In genomic region chr2L:6539623-6540381, dm6 we compare ENCODE assay signal across 1 fruit fly cellular context.
TF ChIP-seq lines count a peak whose summit lies in the region.

No protein-coding gene starts in this region.

TF ChIP-seq in whole organism, embryonic, 481 proteins besides CTCF, POLR2A, EP300 and RAD21 (continued from another document and continues in another):
- no peak for TF ChIP-seq lab (GFP tag; optimal IDR thresholded peaks at IDR 0.05; lab: Kevin White, UChicago)
- TF ChIP-seq NC2β (GFP tag; optimal IDR thresholded peaks at IDR 0.05; lab: Kevin White, UChicago): no peak
- no peak for TF ChIP-seq CG12942 (GFP tag; optimal IDR thresholded peaks at IDR 0.05; lab: Kevin White, UChicago)
- TF ChIP-seq cad (GFP tag; optimal IDR thresholded peaks at IDR 0.05; lab: Kevin White, UChicago): no peak
- no peak for TF ChIP-seq btn (GFP tag; optimal IDR thresholded peaks at IDR 0.05; lab: Kevin White, UChicago)
- TF ChIP-seq wdn (GFP tag; IDR thresholded peaks at IDR 0.05; lab: Robert Waterston, UW): no peak
- TF ChIP-seq crc (GFP tag; optimal IDR thresholded peaks at IDR 0.05; lab: Kevin White, UChicago): no peak
- peak; percentile 23 for TF ChIP-seq CG1529 (GFP tag; optimal IDR thresholded peaks at IDR 0.05; lab: Kevin White, UChicago)
- TF ChIP-seq CrebB (tag; optimal IDR thresholded peaks at IDR 0.05; lab: Kevin White, UChicago): no peak
- TF ChIP-seq bigmax (GFP tag; optimal IDR thresholded peaks at IDR 0.05; lab: Kevin White, UChicago): no peak
- TF ChIP-seq CG17912 (GFP tag; optimal IDR thresholded peaks at IDR 0.05; lab: Kevin White, UChicago): no peak
- TF ChIP-seq CG7987 (GFP tag; optimal IDR thresholded peaks at IDR 0.05; lab: Kevin White, UChicago): no peak
- TF ChIP-seq Doc2 (GFP tag; IDR thresholded peaks at IDR 0.05; lab: Robert Waterston, UW): no peak
- TF ChIP-seq CG10565 (GFP tag; optimal IDR thresholded peaks at IDR 0.05; lab: Kevin White, UChicago): no peak
- no peak for TF ChIP-seq fd102C (GFP tag; optimal IDR thresholded peaks at IDR 0.05; lab: Kevin White, UChicago)
- TF ChIP-seq CG6683 (GFP tag; optimal IDR thresholded peaks at IDR 0.05; lab: Kevin White, UChicago): no peak
- no peak for TF ChIP-seq trh (GFP tag; optimal IDR thresholded peaks at IDR 0.05; lab: Kevin White, UChicago)
- no peak for TF ChIP-seq hbn (GFP tag; IDR thresholded peaks at IDR 0.05; lab: Robert Waterston, UW; ENCODE audit: partially characterized antibody)
- TF ChIP-seq vnd (GFP tag; IDR thresholded peaks at IDR 0.05; lab: Robert Waterston, UW; ENCODE audit: partially characterized antibody): peak; percentile 49; the same call in 1 of the 3 replicates
- TF ChIP-seq MESR4 (GFP tag; optimal IDR thresholded peaks at IDR 0.05; lab: Kevin White, UChicago): no peak
- TF ChIP-seq D19B (GFP tag; optimal IDR thresholded peaks at IDR 0.05; lab: Kevin White, UChicago): peak; percentile 76
- TF ChIP-seq CG9437 (GFP tag; optimal IDR thresholded peaks at IDR 0.05; lab: Kevin White, UChicago): peak; percentile 14
- no peak for TF ChIP-seq klu (GFP tag; IDR thresholded peaks at IDR 0.05; lab: Robert Waterston, UW)
- TF ChIP-seq Lim3 (GFP tag; IDR thresholded peaks at IDR 0.05; lab: Robert Waterston, UW): no peak
- no peak for TF ChIP-seq Elba2 (GFP tag; optimal IDR thresholded peaks at IDR 0.05; lab: Kevin White, UChicago)
- no peak for TF ChIP-seq CG14441 (GFP tag; IDR thresholded peaks at IDR 0.05; lab: Robert Waterston, UW)
- no peak for TF ChIP-seq ato (GFP tag; IDR thresholded peaks at IDR 0.05; lab: Robert Waterston, UW; ENCODE audit: partially characterized antibody)
- TF ChIP-seq CG6689 (GFP tag; IDR thresholded peaks at IDR 0.05; lab: Robert Waterston, UW): 0 out of 2 replicates have a peak, but pooled peaks have one; percentile 8
- TF ChIP-seq Asciz (GFP tag; optimal IDR thresholded peaks at IDR 0.05; lab: Kevin White, UChicago): no peak
- no peak for TF ChIP-seq tin (GFP tag; optimal IDR thresholded peaks at IDR 0.05; lab: Kevin White, UChicago)
- no peak for TF ChIP-seq E2f2 (GFP tag; IDR thresholded peaks at IDR 0.05; lab: Robert Waterston, UW)
- no peak for TF ChIP-seq Ets65A (GFP tag; lab: Kevin White, UChicago)
- no peak for TF ChIP-seq zf30C (GFP tag; optimal IDR thresholded peaks at IDR 0.05; lab: Kevin White, UChicago)
- no peak for TF ChIP-seq disco-r (GFP tag; optimal IDR thresholded peaks at IDR 0.05; lab: Kevin White, UChicago)
- TF ChIP-seq CG30403 (GFP tag; optimal IDR thresholded peaks at IDR 0.05; lab: Kevin White, UChicago): peak; percentile 53
- TF ChIP-seq Dip2 (GFP tag; IDR thresholded peaks at IDR 0.05; lab: Robert Waterston, UW): no peak
- no peak for TF ChIP-seq CG13894 (tag; optimal IDR thresholded peaks at IDR 0.05; lab: Kevin White, UChicago)
- peak in 1 of 2 experiments; percentile 51 for TF ChIP-seq eve (GFP tag; optimal IDR thresholded peaks at IDR 0.05; lab: Kevin White, UChicago)
- no peak for TF ChIP-seq Opbp (GFP tag; IDR thresholded peaks at IDR 0.05; lab: Robert Waterston, UW; ENCODE audit: partially characterized antibody)
- no peak for TF ChIP-seq Bteb2 (GFP tag; optimal IDR thresholded peaks at IDR 0.05; lab: Kevin White, UChicago)
- no peak for TF ChIP-seq kah (GFP tag; optimal IDR thresholded peaks at IDR 0.05; lab: Kevin White, UChicago)
- TF ChIP-seq Rx (GFP tag; IDR thresholded peaks at IDR 0.05; lab: Robert Waterston, UW): no peak
- no peak for TF ChIP-seq CG4617 (GFP tag; optimal IDR thresholded peaks at IDR 0.05; lab: Kevin White, UChicago; ENCODE audit: borderline replicate concordance)
- no peak for TF ChIP-seq tna (GFP tag; IDR thresholded peaks at IDR 0.05; lab: Robert Waterston, UW; ENCODE audit: partially characterized antibody)
- TF ChIP-seq zfh2 (GFP tag; optimal IDR thresholded peaks at IDR 0.05; lab: Kevin White, UChicago): no peak
- TF ChIP-seq CG8944 (GFP tag; optimal IDR thresholded peaks at IDR 0.05; lab: Kevin White, UChicago): no peak
- TF ChIP-seq CG12769 (tag; optimal IDR thresholded peaks at IDR 0.05; lab: Kevin White, UChicago): no peak
- TF ChIP-seq CG16813 (GFP tag; IDR thresholded peaks at IDR 0.05; lab: Robert Waterston, UW; ENCODE audit: partially characterized antibody): peak; percentile 63
- TF ChIP-seq lilli (GFP tag; optimal IDR thresholded peaks at IDR 0.05; lab: Kevin White, UChicago): no peak
- TF ChIP-seq jumu (GFP tag; optimal IDR thresholded peaks at IDR 0.05; lab: Kevin White, UChicago): no peak
- TF ChIP-seq salm (tag; optimal IDR thresholded peaks at IDR 0.05; lab: Kevin White, UChicago): no peak
- no peak for TF ChIP-seq CG6654 (GFP tag; optimal IDR thresholded peaks at IDR 0.05; lab: Kevin White, UChicago)
- TF ChIP-seq nerfin-1 (tag; optimal IDR thresholded peaks at IDR 0.05; lab: Kevin White, UChicago): no peak
- TF ChIP-seq CG11504 (tag; optimal IDR thresholded peaks at IDR 0.05; lab: Kevin White, UChicago): no peak
- peak in 1 of 3 experiments; percentile 24 for TF ChIP-seq lola (GFP tag; optimal IDR thresholded peaks at IDR 0.05; lab: Kevin White, UChicago)
- TF ChIP-seq CG13123 (GFP tag; optimal IDR thresholded peaks at IDR 0.05; lab: Kevin White, UChicago): no peak
- no peak for TF ChIP-seq Neu2 (GFP tag; optimal IDR thresholded peaks at IDR 0.05; lab: Kevin White, UChicago; ENCODE audit: borderline replicate concordance)
- TF ChIP-seq corto (GFP tag; optimal IDR thresholded peaks at IDR 0.05; lab: Kevin White, UChicago): no peak
- TF ChIP-seq CG15269 (tag; optimal IDR thresholded peaks at IDR 0.05; lab: Kevin White, UChicago): no peak
- TF ChIP-seq CG4730 (GFP tag; IDR thresholded peaks at IDR 0.05; lab: Robert Waterston, UW): no peak
- TF ChIP-seq mirr (GFP tag; optimal IDR thresholded peaks at IDR 0.05; lab: Kevin White, UChicago): no peak
- peak; percentile 36 for TF ChIP-seq CG18262 (tag; optimal IDR thresholded peaks at IDR 0.05; lab: Kevin White, UChicago)
- no peak for TF ChIP-seq Aef1 (GFP tag; IDR thresholded peaks at IDR 0.05; lab: Robert Waterston, UW)
- peak; percentile 2 for TF ChIP-seq CG8924 (tag; optimal IDR thresholded peaks at IDR 0.05; lab: Kevin White, UChicago)
- no peak for TF ChIP-seq CG11093 (GFP tag; IDR thresholded peaks at IDR 0.05; lab: Robert Waterston, UW)
- no peak for TF ChIP-seq CG8478 (optimal IDR thresholded peaks at IDR 0.05; lab: Kevin White, UChicago)
- peak; percentile 8 for TF ChIP-seq Med (GFP tag; lab: Kevin White, UChicago)
- TF ChIP-seq Lpt (GFP tag; optimal IDR thresholded peaks at IDR 0.05; lab: Kevin White, UChicago): no peak
- TF ChIP-seq toy (GFP tag; IDR thresholded peaks at IDR 0.05; lab: Robert Waterston, UW): no peak
- no peak for TF ChIP-seq ham (GFP tag; IDR thresholded peaks at IDR 0.05; lab: Robert Waterston, UW)
- no peak for TF ChIP-seq al (GFP tag; IDR thresholded peaks at IDR 0.05; lab: Robert Waterston, UW)
- no peak for TF ChIP-seq chif (GFP tag; optimal IDR thresholded peaks at IDR 0.05; lab: Kevin White, UChicago)
- TF ChIP-seq CG8281 (tag; optimal IDR thresholded peaks at IDR 0.05; lab: Kevin White, UChicago): no peak
- TF ChIP-seq ERR (GFP tag; optimal IDR thresholded peaks at IDR 0.05; lab: Kevin White, UChicago): no peak
- TF ChIP-seq pzg (GFP tag; optimal IDR thresholded peaks at IDR 0.05; lab: Kevin White, UChicago): no peak
- no peak for TF ChIP-seq CG8089 (GFP tag; optimal IDR thresholded peaks at IDR 0.05; lab: Kevin White, UChicago)
- TF ChIP-seq twi (tag; optimal IDR thresholded peaks at IDR 0.05; lab: Kevin White, UChicago): no peak
- TF ChIP-seq CG4404 (GFP tag; IDR thresholded peaks at IDR 0.05; lab: Robert Waterston, UW): no peak
- no peak for TF ChIP-seq CG13287 (GFP tag; IDR thresholded peaks at IDR 0.05; lab: Robert Waterston, UW; ENCODE audit: partially characterized antibody)
- TF ChIP-seq CG16815 (GFP tag; optimal IDR thresholded peaks at IDR 0.05; lab: Kevin White, UChicago): peak; percentile 39
- no peak for TF ChIP-seq CG3726 (GFP tag; IDR thresholded peaks at IDR 0.05; lab: Robert Waterston, UW)
- TF ChIP-seq HLHmδ (GFP tag; optimal IDR thresholded peaks at IDR 0.05; lab: Kevin White, UChicago): no peak
- no peak for TF ChIP-seq Rfx (GFP tag; IDR thresholded peaks at IDR 0.05; lab: Robert Waterston, UW)
- no peak; the same call in 1 of the 2 replicates for TF ChIP-seq dimm (GFP tag; IDR thresholded peaks at IDR 0.05; lab: Robert Waterston, UW)
- no peak for TF ChIP-seq NfI (GFP tag; optimal IDR thresholded peaks at IDR 0.05; lab: Kevin White, UChicago)
- TF ChIP-seq CG13424 (tag; optimal IDR thresholded peaks at IDR 0.05; lab: Kevin White, UChicago): peak; percentile 15
- no peak for TF ChIP-seq CG10543 (GFP tag; optimal IDR thresholded peaks at IDR 0.05; lab: Kevin White, UChicago)
- TF ChIP-seq bbx (GFP tag; IDR thresholded peaks at IDR 0.05; lab: Robert Waterston, UW; ENCODE audit: partially characterized antibody): no peak
- no peak for TF ChIP-seq sima (GFP tag; optimal IDR thresholded peaks at IDR 0.05; lab: Kevin White, UChicago)
- no peak for TF ChIP-seq abd-A (tag; optimal IDR thresholded peaks at IDR 0.05; lab: Kevin White, UChicago)
- no peak for TF ChIP-seq schlank (tag; optimal IDR thresholded peaks at IDR 0.05; lab: Kevin White, UChicago)
- peak; percentile 57 for TF ChIP-seq gsb-n (tag; optimal IDR thresholded peaks at IDR 0.05; lab: Kevin White, UChicago)
- TF ChIP-seq CG15696 (tag; optimal IDR thresholded peaks at IDR 0.05; lab: Kevin White, UChicago): no peak
- TF ChIP-seq CG10979 (tag; optimal IDR thresholded peaks at IDR 0.05; lab: Kevin White, UChicago): peak; percentile 43
- TF ChIP-seq nerfin-2 (GFP tag; IDR thresholded peaks at IDR 0.05; lab: Robert Waterston, UW; ENCODE audit: partially characterized antibody): 0 out of 2 replicates have a peak, but pooled peaks have one; percentile 42
- TF ChIP-seq seq (GFP tag; IDR thresholded peaks at IDR 0.05; lab: Robert Waterston, UW): no peak
- no peak for TF ChIP-seq insv (GFP tag; optimal IDR thresholded peaks at IDR 0.05; lab: Kevin White, UChicago)
- no peak for TF ChIP-seq Dad (GFP tag; optimal IDR thresholded peaks at IDR 0.05; lab: Kevin White, UChicago)
- no peak for TF ChIP-seq oc (tag; optimal IDR thresholded peaks at IDR 0.05; lab: Kevin White, UChicago)
- TF ChIP-seq Hr51 (GFP tag; optimal IDR thresholded peaks at IDR 0.05; lab: Kevin White, UChicago): peak in 1 of 2 experiments; percentile 10
- no peak for TF ChIP-seq Atf6 (GFP tag; IDR thresholded peaks at IDR 0.05; lab: Robert Waterston, UW)
- TF ChIP-seq CG4360 (GFP tag; IDR thresholded peaks at IDR 0.05; lab: Robert Waterston, UW): no peak
- no peak for TF ChIP-seq CG12299 (tag; optimal IDR thresholded peaks at IDR 0.05; lab: Kevin White, UChicago)
- no peak for TF ChIP-seq Ptx1 (GFP tag; IDR thresholded peaks at IDR 0.05; lab: Robert Waterston, UW)
- no peak for TF ChIP-seq ATbp (GFP tag; optimal IDR thresholded peaks at IDR 0.05; lab: Kevin White, UChicago)
- TF ChIP-seq dmrt11E (tag; optimal IDR thresholded peaks at IDR 0.05; lab: Kevin White, UChicago): peak; percentile 54
- no peak for TF ChIP-seq MTF-1 (GFP tag; optimal IDR thresholded peaks at IDR 0.05; lab: Kevin White, UChicago; ENCODE audit: borderline replicate concordance)
- no peak for TF ChIP-seq org-1 (GFP tag; optimal IDR thresholded peaks at IDR 0.05; lab: Kevin White, UChicago)
- no peak for TF ChIP-seq zfh1 (GFP tag; IDR thresholded peaks at IDR 0.05; lab: Robert Waterston, UW)
- no peak for TF ChIP-seq ash1 (GFP tag; optimal IDR thresholded peaks at IDR 0.05; lab: Kevin White, UChicago)
- TF ChIP-seq CG14014 (GFP tag; IDR thresholded peaks at IDR 0.05; lab: Robert Waterston, UW): no peak
- no peak for TF ChIP-seq nau (GFP tag; optimal IDR thresholded peaks at IDR 0.05; lab: Kevin White, UChicago)
- TF ChIP-seq CG4328 (GFP tag; optimal IDR thresholded peaks at IDR 0.05; lab: Kevin White, UChicago): no peak
- TF ChIP-seq CG31224 (GFP tag; IDR thresholded peaks at IDR 0.05; lab: Robert Waterston, UW): no peak
- peak; percentile 33 for TF ChIP-seq dmrt99B (tag; optimal IDR thresholded peaks at IDR 0.05; lab: Kevin White, UChicago)
- peak; percentile 59 for TF ChIP-seq Nf-YB (GFP tag; optimal IDR thresholded peaks at IDR 0.05; lab: Kevin White, UChicago)
- TF ChIP-seq CG17385 (GFP tag; optimal IDR thresholded peaks at IDR 0.05; lab: Kevin White, UChicago): peak; percentile 28
- TF ChIP-seq gcm (GFP tag; optimal IDR thresholded peaks at IDR 0.05; lab: Kevin White, UChicago): peak; percentile 21
- no peak for TF ChIP-seq CG1024 (GFP tag; IDR thresholded peaks at IDR 0.05; lab: Robert Waterston, UW)
- no peak for TF ChIP-seq Dek (tag; optimal IDR thresholded peaks at IDR 0.05; lab: Kevin White, UChicago)
- TF ChIP-seq CG34422 (GFP tag; IDR thresholded peaks at IDR 0.05; lab: Robert Waterston, UW): no peak
- TF ChIP-seq kay (GFP tag; optimal IDR thresholded peaks at IDR 0.05; lab: Kevin White, UChicago): no peak
- no peak for TF ChIP-seq GATAe (GFP tag; conservative IDR thresholded peaks at IDR 0.05; lab: Robert Waterston, UW)
- TF ChIP-seq H2.0 (GFP tag; IDR thresholded peaks at IDR 0.05; lab: Robert Waterston, UW): no peak
- TF ChIP-seq shn (GFP tag; optimal IDR thresholded peaks at IDR 0.05; lab: Kevin White, UChicago): no peak
- TF ChIP-seq CG2678 (tag; optimal IDR thresholded peaks at IDR 0.05; lab: Kevin White, UChicago): no peak
- no peak for TF ChIP-seq unpg (GFP tag; optimal IDR thresholded peaks at IDR 0.05; lab: Kevin White, UChicago)
- no peak for TF ChIP-seq CG12744 (GFP tag; optimal IDR thresholded peaks at IDR 0.05; lab: Kevin White, UChicago)
- TF ChIP-seq Scr (GFP tag; IDR thresholded peaks at IDR 0.05; lab: Robert Waterston, UW; ENCODE audit: partially characterized antibody): peak; percentile 29; the same call in 1 of the 2 replicates
- no peak for TF ChIP-seq pita (GFP tag; optimal IDR thresholded peaks at IDR 0.05; lab: Kevin White, UChicago)
- TF ChIP-seq Sry-β (GFP tag; optimal IDR thresholded peaks at IDR 0.05; lab: Kevin White, UChicago): no peak
- no peak for TF ChIP-seq CG10274 (GFP tag; optimal IDR thresholded peaks at IDR 0.05; lab: Kevin White, UChicago)
- no peak for TF ChIP-seq CoRest (tag; optimal IDR thresholded peaks at IDR 0.05; lab: Kevin White, UChicago)
- TF ChIP-seq Nf-YA (GFP tag; IDR thresholded peaks at IDR 0.05; lab: Robert Waterston, UW): no peak
- TF ChIP-seq peb (GFP tag; IDR thresholded peaks at IDR 0.05; lab: Robert Waterston, UW): no peak
- TF ChIP-seq CG42726 (GFP tag; IDR thresholded peaks at IDR 0.05; lab: Robert Waterston, UW; ENCODE audit: partially characterized antibody): no peak
- no peak for TF ChIP-seq CG13296 (GFP tag; optimal IDR thresholded peaks at IDR 0.05; lab: Kevin White, UChicago)
